Worm (Caenorhabditis elegans) whole organism, young adult: Measurements from ENCODE around the gene hil-3.

Source experiments
- D2030.7 ChIP-seq: fragments of 200-800 bp; sonication (Bioruptor generic); IDR thresholded peaks from 2 replicates; pipeline ENCODE4 v1.3.6; 2022; ENCODE audit warnings: missing genetic modification reagents, missing genetic modification characterization, missing compliant biosample characterization
- F39B2.1 ChIP-seq: fragments of 200-800 bp; sonication (Bioruptor generic); IDR thresholded peaks from 2 replicates; pipeline ENCODE4 v1.3.6; 2022; ENCODE audit warnings: missing genetic modification reagents, missing genetic modification characterization, missing compliant biosample characterization
- F57A8.1 ChIP-seq: fragments of 200-800 bp; sonication (Bioruptor generic); optimal IDR thresholded peaks from 2 replicates; lab custom pipeline; 2018; ENCODE audit warnings: mild to moderate bottlenecking, missing genetic modification characterization, moderate library complexity, missing compliant biosample characterization
- T26A5.8 ChIP-seq: sonication (generic microtip); optimal IDR thresholded peaks from 2 replicates; lab custom pipeline; 2016; ENCODE audit warnings: missing genetic modification characterization, missing compliant biosample characterization
- aptf-3 ChIP-seq: fragments of 200-800 bp; sonication (Bioruptor generic); IDR thresholded peaks from 2 replicates; pipeline ENCODE4 v1.3.6; 2022; ENCODE audit warnings: missing genetic modification characterization, missing compliant biosample characterization
- dpl-1 ChIP-seq: fragments of 150-350 bp; optimal IDR thresholded peaks from 2 replicates; lab custom pipeline; 2014; ENCODE audit warnings: missing biosample characterization, missing genetic modification reagents, missing genetic modification characterization
- let-526 ChIP-seq: fragments of 200-800 bp; sonication (Bioruptor generic); IDR thresholded peaks from 2 replicates; pipeline ENCODE4 v1.3.6; 2022; ENCODE audit warnings: missing genetic modification reagents, missing genetic modification characterization, missing compliant biosample characterization
- mxl-1 ChIP-seq: sonication (generic microtip); optimal IDR thresholded peaks from 2 replicates; lab custom pipeline; 2016; ENCODE audit warnings: missing genetic modification characterization, missing compliant biosample characterization
- rpc-1 ChIP-seq, 2 experiments: fragments of 150-350 bp in 1 of 2; sonication (generic microtip) in 1 of 2; optimal IDR thresholded peaks; 2 replicates each; lab custom pipeline; 2014 to 2018; ENCODE audit warnings: missing biosample characterization in 1 of 2, missing genetic modification characterization in 1 of 2, missing genetic modification reagents in 1 of 2, missing genotype in 1 of 2
- snpc-3.4 ChIP-seq: sonication (generic microtip); optimal IDR thresholded peaks from 2 replicates; lab custom pipeline; 2017; ENCODE audit warnings: missing genetic modification characterization, mild to moderate bottlenecking, missing compliant biosample characterization, antibody characterized with exemption, moderate library complexity, missing genotype, missing genetic modification reagents
- snpc-4 ChIP-seq, 5 experiments: fragments of 150-350 bp in 1 of 5; sonication (generic microtip) in 4 of 5; optimal IDR thresholded peaks; 2 replicates each; lab custom pipeline; 2014 to 2018; ENCODE audit warnings: missing genetic modification characterization in 5 of 5, missing biosample characterization in 3 of 5, antibody characterized with exemption in 2 of 5, mild to moderate bottlenecking in 2 of 5, missing compliant biosample characterization in 2 of 5, missing genotype in 2 of 5, moderate library complexity in 2 of 5, missing genetic modification reagents in 1 of 5
- unc-62 ChIP-seq: fragments of 150-350 bp; optimal IDR thresholded peaks from 2 replicates; lab custom pipeline; 2014; ENCODE audit warnings: missing biosample characterization, missing genetic modification reagents, missing genetic modification characterization
- zfh-2 ChIP-seq: fragments of 200-800 bp; sonication (Bioruptor generic); conservative IDR thresholded peaks from 2 replicates; pipeline ENCODE4 v1.3.6; 2022; ENCODE audit warnings: missing genetic modification reagents, missing genetic modification characterization, missing compliant biosample characterization

DNA sequence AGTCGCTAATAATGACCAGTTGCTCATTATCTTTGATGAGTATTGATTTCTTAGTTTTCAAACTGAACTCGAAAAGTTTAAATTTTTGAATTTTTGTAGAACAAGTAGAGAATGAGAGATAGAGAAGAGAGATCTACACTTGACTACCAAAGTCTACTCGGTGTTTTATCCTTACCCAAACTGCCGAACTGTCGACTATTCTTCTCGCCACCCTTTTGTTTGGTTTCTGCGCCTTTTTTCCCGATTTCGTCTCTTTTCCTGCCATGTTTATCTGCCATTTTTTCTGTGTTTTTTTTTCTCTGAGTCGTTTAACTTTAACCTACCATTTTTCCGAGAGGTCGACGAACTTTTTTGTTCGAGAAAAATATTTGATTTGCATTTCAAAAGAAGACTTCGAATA, 35.8 kb upstream of the hil-3 start, which contains the start of gene C02B8.12:
- no peak for TF ChIP-seq D2030.7
- no peak for TF ChIP-seq rpc-1 (optimal IDR thresholded peaks at IDR 0.05; lab: Kevin White, UChicago)
- TF ChIP-seq rpc-1 (tag; optimal IDR thresholded peaks at IDR 0.05; lab: Kevin White, UChicago), result no peak
- TF ChIP-seq snpc-3.4 (tag; lab: Kevin White, UChicago), result no peak
- TF ChIP-seq let-526 (GFP tag; lab: Robert Waterston, UW), result no peak
- no peak for TF ChIP-seq snpc-4 (GFP tag; optimal IDR thresholded peaks at IDR 0.05; lab: Kevin White, UChicago)
- no peak for TF ChIP-seq snpc-4 (tag; optimal IDR thresholded peaks at IDR 0.05; lab: Kevin White, UChicago)
- TF ChIP-seq unc-62 (GFP tag; lab: Kevin White, UChicago), result no peak
- TF ChIP-seq aptf-3, result no peak
- no peak for TF ChIP-seq F39B2.1 (GFP tag; lab: Robert Waterston, UW)
- no peak for TF ChIP-seq zfh-2
- TF ChIP-seq T26A5.8 (tag; lab: Kevin White, UChicago), result no peak
- TF ChIP-seq dpl-1 (GFP tag; lab: Kevin White, UChicago), result no peak
- no peak for TF ChIP-seq F57A8.1 (GFP tag; lab: Kevin White, UChicago)
- no peak for TF ChIP-seq mxl-1 (tag; lab: Kevin White, UChicago)
